Fruit fly (Drosophila melanogaster): ENCODE data around the gene Mhcl.
A peak's percentile ranks its signal among the peaks of the same experiment; 100 is the strongest.

The Mhcl gene

dm6 chr3R:16069266-16069665, 29.3 kb downstream of the Mhcl start (continued):
- no peak for TF ChIP-seq tup (GFP tag; optimal IDR thresholded peaks at IDR 0.05)
- peak; percentile 65 for TF ChIP-seq CG10543 (GFP tag; optimal IDR thresholded peaks at IDR 0.05)
- peak; percentile 73 for TF ChIP-seq oc (tag; optimal IDR thresholded peaks at IDR 0.05)
- no peak for TF ChIP-seq D19B (GFP tag; optimal IDR thresholded peaks at IDR 0.05)
- no peak for TF ChIP-seq sc (optimal IDR thresholded peaks at IDR 0.05)
- TF ChIP-seq sc (GFP tag; optimal IDR thresholded peaks at IDR 0.05) = peak; percentile 40
- no peak for TF ChIP-seq jumu (GFP tag; optimal IDR thresholded peaks at IDR 0.05)
- TF ChIP-seq wek (GFP tag; optimal IDR thresholded peaks at IDR 0.05) = peak; percentile 33
- TF ChIP-seq CG5180 (GFP tag; optimal IDR thresholded peaks at IDR 0.05) = peak; percentile 28
- peak; percentile 5 for TF ChIP-seq eyg (GFP tag; optimal IDR thresholded peaks at IDR 0.05)
- TF ChIP-seq ATbp (GFP tag; optimal IDR thresholded peaks at IDR 0.05) = peak; percentile 83
- peak; percentile 43 for TF ChIP-seq dmrt11E (tag; optimal IDR thresholded peaks at IDR 0.05)
- TF ChIP-seq psq (GFP tag; optimal IDR thresholded peaks at IDR 0.05) = no peak
- peak; percentile 48 for TF ChIP-seq CG17912 (GFP tag; optimal IDR thresholded peaks at IDR 0.05)
- TF ChIP-seq so (GFP tag; IDR thresholded peaks at IDR 0.05) = no peak
- 0 out of 2 replicates have a peak, but pooled peaks have one; percentile 7 for TF ChIP-seq CG17328 (GFP tag; IDR thresholded peaks at IDR 0.05)
- TF ChIP-seq CG2875 (GFP tag; optimal IDR thresholded peaks at IDR 0.05) = peak; percentile 69
- peak; percentile 21 for TF ChIP-seq salm (tag; optimal IDR thresholded peaks at IDR 0.05)
- no peak for TF ChIP-seq CG4617 (GFP tag; optimal IDR thresholded peaks at IDR 0.05; ENCODE audit: borderline replicate concordance)
- peak; percentile 41; the same call in 1 of the 2 replicates for TF ChIP-seq chm (GFP tag; IDR thresholded peaks at IDR 0.05)

dm6 chr3R:16067494-16067893, 31.1 kb downstream of the Mhcl start, which contains the start of gene CG10185:
Gene CG10185, minus strand, starts transcription at chr3R:16067594.
- TF ChIP-seq CG10979 (tag; optimal IDR thresholded peaks at IDR 0.05) = no peak
- no peak for TF ChIP-seq H2.0 (GFP tag; IDR thresholded peaks at IDR 0.05)
- no peak for TF ChIP-seq CG10543 (GFP tag; optimal IDR thresholded peaks at IDR 0.05)
- no peak for TF ChIP-seq CG15269 (tag; optimal IDR thresholded peaks at IDR 0.05)
- TF ChIP-seq CG7786 (GFP tag; optimal IDR thresholded peaks at IDR 0.05) = no peak
- no peak for TF ChIP-seq CG18011 (GFP tag; optimal IDR thresholded peaks at IDR 0.05)
- no peak for TF ChIP-seq Hr39 (optimal IDR thresholded peaks at IDR 0.05)
- TF ChIP-seq Dref (GFP tag; IDR thresholded peaks at IDR 0.05) = no peak
- no peak for TF ChIP-seq Optix (GFP tag; IDR thresholded peaks at IDR 0.05)
- no peak for TF ChIP-seq yki (optimal IDR thresholded peaks at IDR 0.05)
- no peak for TF ChIP-seq CG1792 (GFP tag; optimal IDR thresholded peaks at IDR 0.05)
- no peak for TF ChIP-seq CG8290 (GFP tag; optimal IDR thresholded peaks at IDR 0.05)
- TF ChIP-seq CG8290 (tag; optimal IDR thresholded peaks at IDR 0.05) = no peak
- no peak for TF ChIP-seq Ravus (GFP tag; IDR thresholded peaks at IDR 0.05)
- TF ChIP-seq Asciz (GFP tag; optimal IDR thresholded peaks at IDR 0.05) = no peak
- no peak for TF ChIP-seq ac (GFP tag; optimal IDR thresholded peaks at IDR 0.05)
- no peak for TF ChIP-seq CG6689 (GFP tag; IDR thresholded peaks at IDR 0.05)
- TF ChIP-seq dati (GFP tag; IDR thresholded peaks at IDR 0.05) = no peak
- no peak for TF ChIP-seq Hr78 (GFP tag; optimal IDR thresholded peaks at IDR 0.05)

- no peak for TF ChIP-seq Xrp1 (GFP tag; IDR thresholded peaks at IDR 0.05)
- TF ChIP-seq HLH3B (GFP tag; IDR thresholded peaks at IDR 0.05) = 0 out of 2 replicates have a peak, but pooled peaks have one; percentile 18
- TF ChIP-seq row (GFP tag; IDR thresholded peaks at IDR 0.05) = peak; percentile 34; the same call in 1 of the 3 replicates
- TF ChIP-seq ara (GFP tag; IDR thresholded peaks at IDR 0.05) = no peak
- TF ChIP-seq CG8359 (GFP tag; optimal IDR thresholded peaks at IDR 0.05; ENCODE audit: borderline replicate concordance) = no peak
- 0 out of 2 replicates have a peak, but pooled peaks have one; percentile 13 for TF ChIP-seq CG11696 (GFP tag; IDR thresholded peaks at IDR 0.05)
- TF ChIP-seq CG15696 (tag; optimal IDR thresholded peaks at IDR 0.05) = no peak
- TF ChIP-seq Myb (GFP tag; optimal IDR thresholded peaks at IDR 0.05) = peak; percentile 49
- TF ChIP-seq run (tag; optimal IDR thresholded peaks at IDR 0.05) = no peak
- TF ChIP-seq Med (GFP tag) = peak; percentile 78
- no peak for TF ChIP-seq Gug (GFP tag; IDR thresholded peaks at IDR 0.05)
- TF ChIP-seq Stat92E (GFP tag; optimal IDR thresholded peaks at IDR 0.05) = no peak
- TF ChIP-seq CG13624 (GFP tag; optimal IDR thresholded peaks at IDR 0.05) = peak; percentile 4
- TF ChIP-seq ash1 (GFP tag; optimal IDR thresholded peaks at IDR 0.05) = no peak
Measured at dm6 chr3R:16051329-16051679, 47.3 kb downstream of the Mhcl start.
